Fruit fly (Drosophila melanogaster) whole organism, embryonic: ENCODE results near the gene CG13898.

Experiments
- Asciz ChIP-seq: fragments of 200-800 bp; sonication (Bioruptor generic); optimal IDR thresholded peaks from 2 replicates; lab custom pipeline; 2017; ENCODE audit warnings: missing biosample characterization, mild to moderate bottlenecking, missing genetic modification characterization, missing genetic modification reagents
- CG10462 ChIP-seq: fragments of 200-800 bp; sonication (Bioruptor generic); optimal IDR thresholded peaks from 2 replicates; lab custom pipeline; 2016; ENCODE audit warnings: missing biosample characterization, missing genetic modification characterization
- CG11695 ChIP-seq: fragments of 200-800 bp; sonication (Bioruptor generic); IDR thresholded peaks from 3 replicates; pipeline ENCODE4 v1.3.6; 2022; ENCODE audit warnings: missing biosample characterization, missing genetic modification characterization
- CG12219 ChIP-seq: fragments of 200-800 bp; sonication (Bioruptor generic); optimal IDR thresholded peaks from 3 replicates; lab custom pipeline; 2018; ENCODE audit warnings: missing biosample characterization, mild to moderate bottlenecking, missing genetic modification characterization
- CG12299 ChIP-seq: fragments of 200-800 bp; sonication (Bioruptor generic); optimal IDR thresholded peaks from 2 replicates; lab custom pipeline; 2018; ENCODE audit warnings: missing biosample characterization, mild to moderate bottlenecking, missing genetic modification characterization
- CG12942 ChIP-seq: fragments of 200-800 bp; sonication (Bioruptor generic); optimal IDR thresholded peaks from 3 replicates; lab custom pipeline; 2016; ENCODE audit warnings: missing biosample characterization, missing genetic modification characterization
- CG13123 ChIP-seq: fragments of 200-800 bp; sonication (Bioruptor generic); optimal IDR thresholded peaks from 2 replicates; lab custom pipeline; 2016; ENCODE audit warnings: missing biosample characterization, missing genetic modification characterization
- CG13296 ChIP-seq: fragments of 200-800 bp; sonication (Bioruptor generic); optimal IDR thresholded peaks from 3 replicates; lab custom pipeline; 2018; ENCODE audit warnings: missing biosample characterization, mild to moderate bottlenecking, missing genetic modification characterization
- CG14710 ChIP-seq: fragments of 200-800 bp; sonication (Bioruptor generic); optimal IDR thresholded peaks from 3 replicates; lab custom pipeline; 2019; ENCODE audit warnings: missing biosample characterization, mild to moderate bottlenecking, missing genetic modification characterization, moderate library complexity
- CG15601 ChIP-seq: fragments of 200-800 bp; sonication (Bioruptor generic); optimal IDR thresholded peaks from 3 replicates; lab custom pipeline; 2019; ENCODE audit warnings: missing biosample characterization, mild to moderate bottlenecking, missing genetic modification characterization, moderate library complexity
- CG34422 ChIP-seq: fragments of 200-800 bp; sonication (Bioruptor generic); IDR thresholded peaks from 3 replicates; pipeline ENCODE4 v1.3.6; 2022; ENCODE audit warnings: missing biosample characterization, missing genetic modification characterization
- CG4282 ChIP-seq: fragments of 200-800 bp; sonication (Bioruptor generic); optimal IDR thresholded peaks from 2 replicates; lab custom pipeline; 2016; ENCODE audit warnings: missing biosample characterization, missing genetic modification characterization
- CG4707 ChIP-seq: fragments of 200-800 bp; sonication (Bioruptor generic); optimal IDR thresholded peaks from 2 replicates; lab custom pipeline; 2018; ENCODE audit warnings: missing biosample characterization, mild to moderate bottlenecking, missing genetic modification characterization, moderate library complexity
- CG4854 ChIP-seq: fragments of 200-800 bp; sonication (Bioruptor generic); optimal IDR thresholded peaks from 2 replicates; lab custom pipeline; 2016; ENCODE audit warnings: missing biosample characterization, missing genetic modification characterization, inconsistent platforms
- CG6765 ChIP-seq: fragments of 200-800 bp; sonication (Bioruptor generic); optimal IDR thresholded peaks from 3 replicates; lab custom pipeline; 2017; ENCODE audit warnings: missing biosample characterization, mild to moderate bottlenecking, missing genetic modification characterization
- CG6791 ChIP-seq: fragments of 200-800 bp; sonication (Bioruptor generic); IDR thresholded peaks from 3 replicates; pipeline ENCODE4 v1.3.6; 2022; ENCODE audit warnings: missing biosample characterization, missing genetic modification characterization; ENCODE audit not compliant: partially characterized antibody
- CG7928 ChIP-seq: fragments of 200-800 bp; sonication (Bioruptor generic); optimal IDR thresholded peaks from 2 replicates; lab custom pipeline; 2017; ENCODE audit warnings: missing biosample characterization, mild to moderate bottlenecking, missing genetic modification characterization
- CG8765 ChIP-seq: fragments of 200-800 bp; sonication (Bioruptor generic); IDR thresholded peaks from 2 replicates; pipeline ENCODE4 v1.3.6; 2022; ENCODE audit warnings: missing biosample characterization, missing genetic modification characterization
- CG8924 ChIP-seq: fragments of 200-800 bp; optimal IDR thresholded peaks from 3 replicates; lab custom pipeline; 2019; ENCODE audit warnings: missing biosample characterization, mild to moderate bottlenecking, missing genetic modification characterization, moderate library complexity
- CG9817 ChIP-seq: fragments of 200-800 bp; sonication (Bioruptor generic); optimal IDR thresholded peaks from 2 replicates; lab custom pipeline; 2018; ENCODE audit warnings: missing biosample characterization, mild to moderate bottlenecking, missing genetic modification characterization, moderate library complexity
- Camta ChIP-seq: fragments of 200-800 bp; sonication (Bioruptor generic); optimal IDR thresholded peaks from 2 replicates; lab custom pipeline; 2016; ENCODE audit warnings: missing biosample characterization, missing genetic modification characterization
- Dek ChIP-seq: fragments of 200-800 bp; sonication (Bioruptor generic); optimal IDR thresholded peaks from 3 replicates; lab custom pipeline; 2019; ENCODE audit warnings: missing biosample characterization, mild to moderate bottlenecking, missing genetic modification characterization, moderate library complexity
- Dip2 ChIP-seq: fragments of 200-800 bp; sonication (Bioruptor generic); IDR thresholded peaks from 2 replicates; pipeline ENCODE4 v1.3.6; 2022; ENCODE audit warnings: missing biosample characterization, missing genetic modification characterization
- ERR ChIP-seq: fragments of 200-800 bp; sonication (Bioruptor generic); optimal IDR thresholded peaks from 2 replicates; lab custom pipeline; 2016; ENCODE audit warnings: missing biosample characterization, missing genetic modification characterization
- HmgZ ChIP-seq: fragments of 200-800 bp; sonication (Bioruptor generic); optimal IDR thresholded peaks from 2 replicates; lab custom pipeline; 2018; ENCODE audit warnings: missing biosample characterization, mild to moderate bottlenecking, missing genetic modification characterization
- Jarid2 ChIP-seq: fragments of 200-800 bp; sonication (Bioruptor generic); optimal IDR thresholded peaks from 3 replicates; lab custom pipeline; 2017; ENCODE audit warnings: mild to moderate bottlenecking, missing biosample characterization, missing genetic modification reagents, missing genetic modification characterization
- MBD-R2 ChIP-seq: fragments of 200-800 bp; sonication (Bioruptor generic); IDR thresholded peaks from 2 replicates; pipeline ENCODE4 v1.3.6; 2022; ENCODE audit warnings: missing biosample characterization, missing genetic modification characterization
- Sox100B ChIP-seq: fragments of 200-800 bp; sonication (Bioruptor generic); optimal IDR thresholded peaks from 3 replicates; lab custom pipeline; 2018; ENCODE audit warnings: missing biosample characterization, mild to moderate bottlenecking, missing genetic modification characterization
- Trl ChIP-seq, 3 experiments: fragments of >200 bp in 2 of 3; fragments of 200-800 bp in 1 of 3; sonication (Bioruptor generic) in 1 of 3; optimal IDR thresholded peaks; 2 replicates in 1 of 3; 3 replicates in 2 of 3; lab custom pipeline; 2016 to 2017; ENCODE audit warnings: missing biosample characterization in 1 of 3, missing genetic modification characterization in 1 of 3
- chn ChIP-seq: fragments of 200-800 bp; sonication (Bioruptor generic); optimal IDR thresholded peaks from 2 replicates; lab custom pipeline; 2016; ENCODE audit warnings: missing biosample characterization, missing genetic modification characterization
- dati ChIP-seq: fragments of 200-800 bp; sonication (Bioruptor generic); IDR thresholded peaks from 2 replicates; pipeline ENCODE4 v1.3.6; 2022; ENCODE audit warnings: missing biosample characterization, missing genetic modification characterization
- dmrt11E ChIP-seq: fragments of 200-800 bp; sonication (Bioruptor generic); optimal IDR thresholded peaks from 3 replicates; lab custom pipeline; 2018; ENCODE audit warnings: missing biosample characterization, mild to moderate bottlenecking, missing genetic modification characterization, moderate library complexity
- dmrt99B ChIP-seq: fragments of 200-800 bp; sonication (Bioruptor generic); optimal IDR thresholded peaks from 2 replicates; lab custom pipeline; 2018; ENCODE audit warnings: missing biosample characterization, mild to moderate bottlenecking, missing genetic modification characterization, moderate library complexity
- dysf ChIP-seq: fragments of 200-800 bp; sonication (Bioruptor generic); IDR thresholded peaks from 3 replicates; pipeline ENCODE4 v1.3.6; 2022; ENCODE audit warnings: missing biosample characterization, missing genetic modification characterization
- fd3F ChIP-seq: fragments of 200-800 bp; sonication (Bioruptor generic); optimal IDR thresholded peaks from 2 replicates; lab custom pipeline; 2018; ENCODE audit warnings: missing biosample characterization, mild to moderate bottlenecking, missing genetic modification characterization, moderate library complexity
- gro ChIP-seq: fragments of 200-800 bp; sonication (Bioruptor generic); optimal IDR thresholded peaks from 2 replicates; lab custom pipeline; 2016; ENCODE audit warnings: missing biosample characterization, missing genetic modification characterization
- hth ChIP-seq: fragments of >200 bp; optimal IDR thresholded peaks from 2 replicates; lab custom pipeline; 2017; ENCODE audit warnings: inconsistent platforms
- jing ChIP-seq: fragments of 200-800 bp; sonication (Bioruptor generic); optimal IDR thresholded peaks from 2 replicates; lab custom pipeline; 2018; ENCODE audit warnings: missing biosample characterization, mild to moderate bottlenecking, missing genetic modification characterization
- jumu ChIP-seq: fragments of 200-800 bp; sonication (Bioruptor generic); optimal IDR thresholded peaks from 3 replicates; lab custom pipeline; 2016; ENCODE audit warnings: missing biosample characterization, missing genetic modification characterization
- lab ChIP-seq: fragments of 200-800 bp; sonication (Bioruptor generic); optimal IDR thresholded peaks from 3 replicates; lab custom pipeline; 2017; ENCODE audit warnings: missing biosample characterization, missing genetic modification characterization, mild to moderate bottlenecking, moderate library complexity, missing genetic modification reagents
- lmd ChIP-seq: fragments of 200-800 bp; sonication (Bioruptor generic); IDR thresholded peaks from 2 replicates; pipeline ENCODE4 v1.3.6; 2022; ENCODE audit warnings: missing biosample characterization, missing genetic modification characterization
- pros ChIP-seq: fragments of 200-800 bp; sonication (Bioruptor generic); optimal IDR thresholded peaks from 3 replicates; lab custom pipeline; 2019; ENCODE audit warnings: missing biosample characterization, mild to moderate bottlenecking, missing genetic modification characterization, moderate library complexity
- trem ChIP-seq: fragments of 200-800 bp; optimal IDR thresholded peaks from 3 replicates; lab custom pipeline; 2019; ENCODE audit warnings: missing biosample characterization, mild to moderate bottlenecking, missing genetic modification characterization, moderate library complexity
- tup ChIP-seq: fragments of 200-800 bp; sonication (Bioruptor generic); optimal IDR thresholded peaks from 2 replicates; lab custom pipeline; 2016; ENCODE audit warnings: missing biosample characterization, mild to moderate bottlenecking, missing genetic modification characterization, moderate library complexity
- wek ChIP-seq: fragments of 200-800 bp; sonication (Bioruptor generic); optimal IDR thresholded peaks from 3 replicates; lab custom pipeline; 2018; ENCODE audit warnings: missing biosample characterization, mild to moderate bottlenecking, missing genetic modification characterization, moderate library complexity

CG13898 gene

dm6 chr3L:799837-800513 is 3.9 kb downstream of the CG13898 start (continued):
- TF ChIP-seq CG4854 (no peak), CG13296 (GFP tag; lab: Kevin White, UChicago) (no peak), fd3F (GFP tag; lab: Kevin White, UChicago) (no peak), CG7928 (no peak), jing (GFP tag; lab: Kevin White, UChicago) (peak; percentile 20), Jarid2 (GFP tag; lab: Kevin White, UChicago) (no peak), CG6791 (GFP tag; lab: Robert Waterston, UW) (no peak), CG12942 (GFP tag; lab: Kevin White, UChicago) (no peak), Trl (optimal IDR thresholded peaks at IDR 0.05; lab: Kevin White, UChicago) (no peak), Trl (GFP tag; optimal IDR thresholded peaks at IDR 0.05; lab: Kevin White, UChicago) (no peak), CG15601 (peak; percentile 31), dmrt11E (tag; lab: Kevin White, UChicago) (peak; percentile 11), tup (GFP tag; lab: Kevin White, UChicago) (no peak), CG9817 (no peak), jumu (no peak), Dip2 (GFP tag; lab: Robert Waterston, UW) (no peak), CG8765 (GFP tag; lab: Robert Waterston, UW) (no peak), dati (GFP tag; lab: Robert Waterston, UW) (no peak), hth (lab: Kevin White, UChicago) (no peak), Dek (tag; lab: Kevin White, UChicago) (no peak), wek (GFP tag; lab: Kevin White, UChicago) (no peak), trem (peak; percentile 10), CG8924 (tag; lab: Kevin White, UChicago) (peak; percentile 18), CG34422 (GFP tag; lab: Robert Waterston, UW) (peak; percentile 60; the same call in 1 of the 3 replicates), CG13123 (GFP tag; lab: Kevin White, UChicago) (no peak), CG14710 (peak; percentile 29), pros (peak; percentile 32), CG4282 (GFP tag; lab: Kevin White, UChicago) (no peak), CG10462 (no peak), dysf (GFP tag; lab: Robert Waterston, UW) (peak; percentile 46; the same call in 1 of the 3 replicates), ERR (GFP tag; lab: Kevin White, UChicago) (no peak), Sox100B (GFP tag; lab: Kevin White, UChicago) (peak; percentile 40), chn (GFP tag; lab: Kevin White, UChicago) (no peak), MBD-R2 (no peak), CG12299 (tag; lab: Kevin White, UChicago) (no peak), CG4707 (GFP tag; lab: Kevin White, UChicago) (no peak), gro (GFP tag; lab: Kevin White, UChicago) (no peak), CG11695 (GFP tag; lab: Robert Waterston, UW) (no peak), lab (GFP tag; lab: Kevin White, UChicago) (no peak), Camta (GFP tag; lab: Kevin White, UChicago) (no peak), Asciz (GFP tag; lab: Kevin White, UChicago) (peak; percentile 28), HmgZ (tag; lab: Kevin White, UChicago) (no peak), dmrt99B (tag; lab: Kevin White, UChicago) (peak; percentile 59), CG12219 (GFP tag; lab: Kevin White, UChicago) (no peak), lmd (0 out of 2 replicates have a peak, but pooled peaks have one; percentile 17), CG6765 (GFP tag; lab: Kevin White, UChicago) (no peak)
